Fruit fly (Drosophila melanogaster) whole organism, wandering third instar larva: ENCODE data around the gene CG8206.

Source experiments
- Abd-B ChIP-seq: fragments of >200 bp; optimal IDR thresholded peaks from 2 replicates; lab custom pipeline; 2017; ENCODE audit warnings: missing biosample characterization, missing genetic modification characterization
- CG32264 ChIP-seq: fragments of 200-800 bp; sonication (Bioruptor generic); optimal IDR thresholded peaks from 2 replicates; lab custom pipeline; 2016; ENCODE audit warnings: missing biosample characterization, missing genetic modification characterization
- CG9705 ChIP-seq: fragments of 200-800 bp; sonication (Bioruptor generic); optimal IDR thresholded peaks from 2 replicates; lab custom pipeline; 2018; ENCODE audit warnings: missing biosample characterization, mild to moderate bottlenecking, missing genetic modification characterization
- CrebA ChIP-seq: fragments of 200-800 bp; sonication (Bioruptor generic); optimal IDR thresholded peaks from 2 replicates; lab custom pipeline; 2016; ENCODE audit warnings: missing biosample characterization, mild to moderate bottlenecking, missing genetic modification characterization, borderline replicate concordance
- Dfd ChIP-seq: fragments of >200 bp; optimal IDR thresholded peaks from 2 replicates; lab custom pipeline; 2017; ENCODE audit warnings: missing biosample characterization, missing genetic modification characterization
- Dif ChIP-seq: fragments of 200-275, 200-300 bp; sonication (Bioruptor generic); optimal IDR thresholded peaks from 2 replicates; lab custom pipeline; 2018; ENCODE audit warnings: missing biosample characterization, missing genetic modification characterization; ENCODE audit not compliant: partially characterized antibody
- GATAd ChIP-seq: sonication (Bioruptor generic); optimal IDR thresholded peaks from 2 replicates; lab custom pipeline; 2016; ENCODE audit warnings: missing biosample characterization, missing genetic modification characterization
- HLH106 ChIP-seq: fragments of 200-800 bp; optimal IDR thresholded peaks from 3 replicates; lab custom pipeline; 2019; ENCODE audit warnings: missing biosample characterization, mild to moderate bottlenecking, missing genetic modification characterization, moderate library complexity
- Hnf4 ChIP-seq: fragments of 200-800 bp; sonication (Bioruptor generic); optimal IDR thresholded peaks from 2 replicates; lab custom pipeline; 2016; ENCODE audit warnings: missing biosample characterization, mild to moderate bottlenecking, missing genetic modification characterization
- Hr78 ChIP-seq: fragments of >200 bp; optimal IDR thresholded peaks from 2 replicates; lab custom pipeline; 2017; ENCODE audit warnings: missing biosample characterization, missing genetic modification characterization
- Hr83 ChIP-seq: fragments of 200-300 bp; sonication (Bioruptor generic); optimal IDR thresholded peaks from 2 replicates; lab custom pipeline; 2016; ENCODE audit warnings: missing biosample characterization, mild to moderate bottlenecking, missing genetic modification characterization, moderate library complexity; ENCODE audit not compliant: poor library complexity, severe bottlenecking
- Jra ChIP-seq: sonication (Bioruptor generic); optimal IDR thresholded peaks from 2 replicates; lab custom pipeline; 2016; ENCODE audit warnings: missing biosample characterization, missing genetic modification characterization
- Mio ChIP-seq: sonication (Bioruptor generic); optimal IDR thresholded peaks from 2 replicates; lab custom pipeline; 2016; ENCODE audit warnings: missing biosample characterization, missing genetic modification characterization
- Myc ChIP-seq: fragments of >200 bp; optimal IDR thresholded peaks from 2 replicates; lab custom pipeline; 2017
- N ChIP-seq: fragments of >200 bp; optimal IDR thresholded peaks from 2 replicates; lab custom pipeline; 2018; ENCODE audit warnings: missing biosample characterization, missing external identifiers, missing genetic modification characterization
- OdsH ChIP-seq: fragments of 200-800 bp; sonication (Bioruptor generic); optimal IDR thresholded peaks from 2 replicates; lab custom pipeline; 2016; ENCODE audit warnings: missing biosample characterization, mild to moderate bottlenecking, missing genetic modification characterization
- Rel ChIP-seq, 2 experiments: fragments of 200-800 bp; sonication (Bioruptor generic) in 1 of 2; optimal IDR thresholded peaks; 2 replicates in 1 of 2; 3 replicates in 1 of 2; lab custom pipeline; 2016 to 2019; ENCODE audit warnings: mild to moderate bottlenecking in 2 of 2, missing biosample characterization in 2 of 2, missing genetic modification characterization in 2 of 2, moderate library complexity in 1 of 2
- Sp1 ChIP-seq: fragments of 200-800 bp; sonication (Bioruptor generic); optimal IDR thresholded peaks from 3 replicates; lab custom pipeline; 2019; ENCODE audit warnings: missing biosample characterization, mild to moderate bottlenecking, missing genetic modification characterization, moderate library complexity
- Vsx2 ChIP-seq: fragments of 200-300, 225-300 bp; sonication (Bioruptor generic); optimal IDR thresholded peaks from 2 replicates; lab custom pipeline; 2018; ENCODE audit warnings: missing biosample characterization, missing genetic modification characterization; ENCODE audit not compliant: partially characterized antibody
- br ChIP-seq: fragments of 200-800 bp; sonication (Bioruptor generic); optimal IDR thresholded peaks from 2 replicates; lab custom pipeline; 2016; ENCODE audit warnings: missing biosample characterization, missing genetic modification characterization
- brk ChIP-seq: fragments of 200-800 bp; sonication (Bioruptor generic); optimal IDR thresholded peaks from 2 replicates; lab custom pipeline; 2016; ENCODE audit warnings: missing biosample characterization, mild to moderate bottlenecking, missing genetic modification characterization
- dl ChIP-seq, 2 experiments: fragments of 175-275, 200-275 bp in 1 of 2; fragments of 200-275 bp in 1 of 2; sonication (Bioruptor generic); optimal IDR thresholded peaks; lab custom pipeline; 2018; ENCODE audit warnings: mild to moderate bottlenecking in 2 of 2, missing biosample characterization in 2 of 2, missing genetic modification characterization in 2 of 2, moderate library complexity in 2 of 2; ENCODE audit not compliant: partially characterized antibody in 2 of 2, insufficient read depth in 1 of 2
- dmrt93B ChIP-seq: fragments of 200-800 bp; sonication (Bioruptor generic); optimal IDR thresholded peaks from 2 replicates; lab custom pipeline; 2018; ENCODE audit warnings: missing biosample characterization, mild to moderate bottlenecking, missing genetic modification characterization
- dsf ChIP-seq: sonication (Bioruptor generic); optimal IDR thresholded peaks from 2 replicates; lab custom pipeline; 2016; ENCODE audit warnings: missing biosample characterization, missing genetic modification characterization, borderline replicate concordance
- ey ChIP-seq: fragments of 200-800 bp; sonication (Bioruptor generic); optimal IDR thresholded peaks from 2 replicates; lab custom pipeline; 2016; ENCODE audit warnings: missing biosample characterization, missing genetic modification characterization
- foxo ChIP-seq, 2 experiments: fragments of 200-800 bp; sonication (Bioruptor generic); optimal IDR thresholded peaks; 2 replicates in 1 of 2; 3 replicates in 1 of 2; lab custom pipeline; 2016 to 2017; ENCODE audit warnings: missing biosample characterization in 2 of 2, missing genetic modification characterization in 2 of 2
- fru ChIP-seq: fragments of 200-800 bp; sonication (Bioruptor generic); optimal IDR thresholded peaks from 3 replicates; lab custom pipeline; 2016; ENCODE audit warnings: missing biosample characterization, mild to moderate bottlenecking, missing genetic modification characterization
- h ChIP-seq: fragments of 200-800 bp; sonication (Bioruptor generic); optimal IDR thresholded peaks from 3 replicates; lab custom pipeline; 2016; ENCODE audit warnings: missing biosample characterization, mild to moderate bottlenecking, missing genetic modification characterization
- jim ChIP-seq: fragments of 175-275, 200-325 bp; sonication (Bioruptor generic); optimal IDR thresholded peaks from 2 replicates; lab custom pipeline; 2016; ENCODE audit warnings: missing biosample characterization, mild to moderate bottlenecking, missing genetic modification characterization
- lola ChIP-seq: fragments of >200 bp; optimal IDR thresholded peaks from 2 replicates; lab custom pipeline; 2017; ENCODE audit warnings: missing biosample characterization, missing genetic modification characterization
- pan ChIP-seq: fragments of >200 bp; optimal IDR thresholded peaks from 2 replicates; lab custom pipeline; 2017
- psq ChIP-seq: fragments of 200-800 bp; sonication (Bioruptor generic); optimal IDR thresholded peaks from 3 replicates; lab custom pipeline; 2017; ENCODE audit warnings: missing biosample characterization, mild to moderate bottlenecking, missing genetic modification characterization, moderate library complexity
- rgr ChIP-seq: fragments of 200-800 bp; sonication (Bioruptor generic); optimal IDR thresholded peaks from 3 replicates; lab custom pipeline; 2016; ENCODE audit warnings: missing biosample characterization, mild to moderate bottlenecking, missing genetic modification characterization
- sage ChIP-seq: fragments of 200-800 bp; sonication (Bioruptor generic); optimal IDR thresholded peaks from 2 replicates; lab custom pipeline; 2016; ENCODE audit warnings: missing biosample characterization, mild to moderate bottlenecking, missing genetic modification characterization
- sv ChIP-seq: fragments of 200-800 bp; sonication (Bioruptor generic); optimal IDR thresholded peaks from 3 replicates; lab custom pipeline; 2016; ENCODE audit warnings: missing biosample characterization, missing genetic modification characterization
- tai ChIP-seq: sonication (Bioruptor generic); optimal IDR thresholded peaks from 2 replicates; lab custom pipeline; 2016; ENCODE audit warnings: missing biosample characterization, missing genetic modification characterization
- usp ChIP-seq: fragments of >200 bp; optimal IDR thresholded peaks from 2 replicates; lab custom pipeline; 2017; ENCODE audit warnings: missing biosample characterization, missing genetic modification characterization
- woc ChIP-seq: sonication (Bioruptor generic); optimal IDR thresholded peaks from 2 replicates; lab custom pipeline; 2016; ENCODE audit warnings: missing biosample characterization, mild to moderate bottlenecking, missing genetic modification characterization

CG8206 gene

dm6 chrX:15709624-15709983 lies 29.4 kb upstream of the CG8206 start:
- TF ChIP-seq psq = peak; percentile 6
- no peak for TF ChIP-seq Rel (GFP tag; optimal IDR thresholded peaks at IDR 0.05; lab: Kevin White, UChicago)
- TF ChIP-seq Rel (tag; optimal IDR thresholded peaks at IDR 0.05; lab: Kevin White, UChicago) = no peak
- no peak for TF ChIP-seq Dfd (GFP tag; lab: Kevin White, UChicago)
- no peak for TF ChIP-seq dsf
- TF ChIP-seq Dif (GFP tag; lab: Kevin White, UChicago) = no peak
- TF ChIP-seq Mio = no peak
- peak in 1 of 2 experiments; percentile 40 for TF ChIP-seq foxo (GFP tag; optimal IDR thresholded peaks at IDR 0.05; lab: Kevin White, UChicago)
- TF ChIP-seq GATAd (GFP tag; lab: Kevin White, UChicago) = no peak
- TF ChIP-seq jim = no peak
- TF ChIP-seq Myc (lab: Kevin White, UChicago) = no peak
- peak; percentile 36 for TF ChIP-seq br (GFP tag; lab: Kevin White, UChicago)
- no peak for TF ChIP-seq dl (GFP tag; optimal IDR thresholded peaks at IDR 0.05; lab: Kevin White, UChicago; ENCODE audit: insufficient read depth in 1 of 2, partially characterized antibody in 2 of 2)
- TF ChIP-seq Vsx2 (GFP tag; lab: Kevin White, UChicago) = no peak
- no peak for TF ChIP-seq HLH106 (tag; lab: Kevin White, UChicago)
- no peak for TF ChIP-seq tai (GFP tag; lab: Kevin White, UChicago)
- no peak for TF ChIP-seq CG32264 (GFP tag; lab: Kevin White, UChicago)
- no peak for TF ChIP-seq dmrt93B (GFP tag; lab: Kevin White, UChicago)
- TF ChIP-seq CrebA (GFP tag; lab: Kevin White, UChicago) = no peak
- peak; percentile 9 for TF ChIP-seq ey (GFP tag; lab: Kevin White, UChicago)
- TF ChIP-seq rgr (GFP tag; lab: Kevin White, UChicago) = peak; percentile 38
- TF ChIP-seq Sp1 (GFP tag; lab: Kevin White, UChicago) = no peak
- peak; percentile 4 for TF ChIP-seq Hnf4 (GFP tag; lab: Kevin White, UChicago)
- TF ChIP-seq pan = no peak
- no peak for TF ChIP-seq h (GFP tag; lab: Kevin White, UChicago)
- no peak for TF ChIP-seq sv (GFP tag; lab: Kevin White, UChicago)
- no peak for TF ChIP-seq N
- TF ChIP-seq lola (GFP tag; lab: Kevin White, UChicago) = no peak
- TF ChIP-seq Hr78 (GFP tag; lab: Kevin White, UChicago) = no peak
- no peak for TF ChIP-seq sage
- TF ChIP-seq Jra (GFP tag; lab: Kevin White, UChicago) = no peak
- peak; percentile 3 for TF ChIP-seq woc (GFP tag; lab: Kevin White, UChicago)
- TF ChIP-seq OdsH (GFP tag; lab: Kevin White, UChicago) = no peak
- no peak for TF ChIP-seq fru
- TF ChIP-seq Hr83 (GFP tag; lab: Kevin White, UChicago) = peak; percentile 13
- no peak for TF ChIP-seq Abd-B
- TF ChIP-seq CG9705 (GFP tag; lab: Kevin White, UChicago) = no peak
- no peak for TF ChIP-seq brk (GFP tag; lab: Kevin White, UChicago)
- no peak for TF ChIP-seq usp (GFP tag; lab: Kevin White, UChicago)

- TF ChIP-seq sv (GFP tag; lab: Kevin White, UChicago) = peak; percentile 22
- TF ChIP-seq HLH106 (tag; lab: Kevin White, UChicago) = peak; percentile 3
- no peak for TF ChIP-seq jim
- peak; percentile 30 for TF ChIP-seq Sp1 (GFP tag; lab: Kevin White, UChicago)
- no peak for TF ChIP-seq Rel (GFP tag; optimal IDR thresholded peaks at IDR 0.05; lab: Kevin White, UChicago)
- peak; percentile 8 for TF ChIP-seq Rel (tag; optimal IDR thresholded peaks at IDR 0.05; lab: Kevin White, UChicago)
- TF ChIP-seq lola (GFP tag; lab: Kevin White, UChicago) = no peak
- TF ChIP-seq Hr78 (GFP tag; lab: Kevin White, UChicago) = no peak
- TF ChIP-seq N = peak; percentile 22
- TF ChIP-seq, all 38 proteins: peak for 5
Measured at dm6 chrX:15709984-15710750, 28.9 kb upstream of the CG8206 start, which contains the start of the genes CG9281 and CG15601. Gene CG9281, minus strand, starts transcription at chrX:15710539. Gene CG15601, plus strand, starts transcription at chrX:15710647.
